Fruit fly (Drosophila melanogaster): ENCODE data around the gene CG11581.
A peak's percentile ranks its signal among the peaks of the same experiment; 100 is the strongest.

Gene CG11581

DNA sequence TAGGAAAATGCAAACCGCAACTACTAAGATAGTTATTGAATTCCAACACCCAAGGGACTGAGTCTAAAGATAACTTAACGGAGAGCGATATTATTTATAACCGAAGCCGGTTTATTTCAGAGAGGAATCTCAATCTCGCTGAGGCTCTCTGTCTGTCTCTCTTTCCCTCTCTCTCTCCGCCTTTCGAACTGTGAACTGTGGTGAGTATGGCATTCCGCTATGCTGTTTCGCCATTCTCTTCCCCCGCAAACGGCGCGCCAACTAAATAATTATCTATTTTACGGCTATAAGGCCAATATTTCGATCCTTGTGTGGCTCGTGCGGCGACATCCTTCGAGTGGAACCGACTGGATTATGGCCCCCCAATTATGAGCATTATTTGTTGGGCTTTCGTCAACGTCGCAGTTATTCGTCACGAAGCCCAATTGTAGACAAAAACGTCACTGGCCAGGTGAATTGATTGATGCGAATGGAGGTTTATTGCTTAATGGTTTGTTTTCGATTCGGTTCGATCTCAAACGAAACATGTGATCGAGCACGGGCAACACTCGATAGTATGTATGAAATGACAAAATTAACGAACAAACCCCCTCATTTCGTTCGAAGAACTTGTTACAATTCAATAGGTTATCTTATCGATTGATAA, 35.5 kb downstream of the CG11581 start:
- TF ChIP-seq pad (GFP tag; optimal IDR thresholded peaks at IDR 0.05) (peak; percentile 48), ovo (GFP tag; optimal IDR thresholded peaks at IDR 0.05) (peak; percentile 52), CG12768 (GFP tag; optimal IDR thresholded peaks at IDR 0.05) (no peak), kay (GFP tag; ENCODE audit: borderline replicate concordance) (peak; percentile 42)

DNA sequence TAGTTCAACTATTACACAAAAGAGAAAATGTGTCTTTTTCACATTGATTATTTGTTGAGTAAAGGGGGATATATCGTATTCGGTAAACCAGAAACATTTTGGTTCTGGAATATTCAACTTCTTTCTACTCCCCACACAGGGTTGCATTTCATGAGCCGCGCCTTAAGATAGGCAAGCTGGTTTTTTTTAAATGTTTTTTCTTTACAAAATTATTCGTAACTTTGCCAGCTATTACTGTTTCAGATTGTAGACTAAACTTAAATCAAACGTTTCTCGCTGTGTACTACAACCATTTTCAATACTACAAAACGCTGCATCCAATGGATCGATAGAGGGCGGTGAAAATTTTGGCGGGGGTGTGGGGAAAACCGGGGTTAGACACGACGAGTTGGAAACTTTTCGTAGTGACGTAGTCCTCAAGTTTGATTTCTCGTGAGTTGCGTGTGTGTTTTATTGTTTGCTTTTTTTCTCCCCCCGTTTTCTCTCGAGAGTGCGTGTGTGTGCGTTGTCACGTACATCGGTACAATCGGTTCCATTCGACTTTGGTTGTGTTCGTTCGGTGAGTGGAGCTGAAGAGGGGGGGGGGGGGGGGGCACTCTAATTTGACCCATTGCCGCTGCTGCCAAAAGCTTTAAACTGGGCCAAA, 36.9 kb downstream of the CG11581 start:
- TF ChIP-seq CG11617 (GFP tag; optimal IDR thresholded peaks at IDR 0.05), result no peak
- TF ChIP-seq tj (GFP tag; optimal IDR thresholded peaks at IDR 0.05), result peak; percentile 35

DNA sequence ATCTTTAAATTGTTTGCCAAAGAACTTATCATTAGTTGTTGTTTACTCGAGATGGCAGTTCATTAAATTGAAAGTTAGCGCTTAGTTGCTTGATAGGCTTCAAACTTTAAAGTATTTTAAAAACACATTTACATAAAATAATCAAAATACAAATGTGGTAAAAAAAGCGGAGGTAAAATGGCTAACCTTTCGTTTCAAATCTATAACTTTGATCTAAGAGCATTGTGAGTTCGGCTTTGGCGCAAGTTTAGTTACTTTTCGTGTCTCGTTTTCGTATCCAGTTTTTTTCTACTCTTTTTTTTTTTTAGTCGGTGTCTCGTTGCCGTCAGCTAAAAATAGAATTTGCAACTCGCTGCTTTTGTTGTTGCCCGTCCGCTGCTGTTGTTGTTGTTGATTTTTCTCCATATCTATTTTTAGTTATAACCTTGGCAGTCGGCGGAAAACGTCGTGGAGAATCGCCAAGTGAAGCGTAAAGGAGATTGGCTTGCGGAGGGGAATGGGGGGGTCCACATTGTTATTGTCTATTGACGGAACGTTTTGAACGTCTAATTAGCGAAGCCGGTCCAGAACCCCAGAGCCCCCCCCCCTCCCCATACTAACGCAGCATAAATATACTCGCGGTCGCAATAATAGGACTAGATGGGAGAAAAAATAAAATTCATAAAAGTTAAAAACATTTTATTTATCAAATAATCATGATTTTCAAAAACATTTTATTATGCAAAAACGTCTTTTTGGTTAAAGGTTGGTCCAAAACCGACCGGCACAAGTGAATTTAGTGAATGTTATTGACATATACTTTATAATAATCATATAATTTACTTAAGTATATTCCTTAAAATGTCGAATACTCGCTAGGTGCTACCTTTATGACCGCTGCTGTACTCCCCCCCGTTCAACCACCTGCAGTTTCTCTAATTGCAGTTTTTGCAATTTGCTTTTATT, 38.1 kb downstream of the CG11581 start:
- TF ChIP-seq CG1620 (GFP tag; optimal IDR thresholded peaks at IDR 0.05), result no peak
- peak; percentile 59 for TF ChIP-seq kay (GFP tag; ENCODE audit: borderline replicate concordance)
- peak; percentile 76 for TF ChIP-seq tj (GFP tag; optimal IDR thresholded peaks at IDR 0.05)
- TF ChIP-seq Mnt (GFP tag; optimal IDR thresholded peaks at IDR 0.05), result no peak
- peak; percentile 88 for TF ChIP-seq CG7045 (GFP tag; optimal IDR thresholded peaks at IDR 0.05)
- peak; percentile 47 for TF ChIP-seq bab1 (GFP tag; optimal IDR thresholded peaks at IDR 0.05)
- no peak for TF ChIP-seq cnc (optimal IDR thresholded peaks at IDR 0.05)
- TF ChIP-seq CG12768 (GFP tag; optimal IDR thresholded peaks at IDR 0.05), result peak; percentile 76
- TF ChIP-seq toe (GFP tag; optimal IDR thresholded peaks at IDR 0.05), result peak; percentile 24
- peak; percentile 33 for TF ChIP-seq CG5204 (GFP tag; optimal IDR thresholded peaks at IDR 0.05)
- peak; percentile 68 for TF ChIP-seq CG11617 (GFP tag; optimal IDR thresholded peaks at IDR 0.05)
- no peak for TF ChIP-seq cic (GFP tag; optimal IDR thresholded peaks at IDR 0.05)
- peak; percentile 56 for TF ChIP-seq Clk (GFP tag; optimal IDR thresholded peaks at IDR 0.05)
- TF ChIP-seq CG33017 (tag; optimal IDR thresholded peaks at IDR 0.05), result peak; percentile 83
- peak; percentile 78 for TF ChIP-seq CG14711 (tag; optimal IDR thresholded peaks at IDR 0.05)
- peak; percentile 64 for TF ChIP-seq pad (GFP tag; optimal IDR thresholded peaks at IDR 0.05)
- TF ChIP-seq Crg-1 (GFP tag; optimal IDR thresholded peaks at IDR 0.05), result no peak
- TF ChIP-seq CG7101 (tag; optimal IDR thresholded peaks at IDR 0.05), result peak; percentile 86
- peak; percentile 7 for TF ChIP-seq ovo (GFP tag; optimal IDR thresholded peaks at IDR 0.05)
- peak; percentile 17 for TF ChIP-seq Hr96 (GFP tag; optimal IDR thresholded peaks at IDR 0.05)

DNA sequence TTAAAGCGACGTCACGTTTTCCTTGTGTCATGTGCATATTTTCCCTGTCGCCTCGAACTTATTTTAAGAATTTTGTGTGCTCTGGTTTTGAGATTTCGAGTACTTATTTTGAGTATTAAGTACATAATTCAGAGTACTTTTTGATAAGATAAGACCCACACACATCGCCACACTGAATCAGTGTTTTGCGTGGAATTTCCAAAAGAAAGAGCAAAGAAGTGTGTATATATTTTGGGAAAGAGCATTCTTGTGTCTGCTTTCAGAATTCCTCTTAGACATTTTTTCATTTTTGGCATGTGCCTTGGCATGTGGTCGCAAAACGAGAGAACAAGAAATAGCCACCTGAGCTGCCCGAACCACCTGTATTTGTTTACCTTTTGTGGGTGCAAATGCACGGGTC, 39.1 kb downstream of the CG11581 start:
- TF ChIP-seq Crg-1 (GFP tag; optimal IDR thresholded peaks at IDR 0.05) (no peak), cic (GFP tag; optimal IDR thresholded peaks at IDR 0.05) (no peak), tj (GFP tag; optimal IDR thresholded peaks at IDR 0.05) (no peak), CG33017 (tag; optimal IDR thresholded peaks at IDR 0.05) (no peak), Clk (GFP tag; optimal IDR thresholded peaks at IDR 0.05) (no peak), CG14711 (tag; optimal IDR thresholded peaks at IDR 0.05) (no peak), CG12768 (GFP tag; optimal IDR thresholded peaks at IDR 0.05) (no peak), CG11617 (GFP tag; optimal IDR thresholded peaks at IDR 0.05) (no peak), CG1620 (GFP tag; optimal IDR thresholded peaks at IDR 0.05) (no peak), CG5204 (GFP tag; optimal IDR thresholded peaks at IDR 0.05) (no peak), Hr96 (GFP tag; optimal IDR thresholded peaks at IDR 0.05) (no peak), bab1 (GFP tag; optimal IDR thresholded peaks at IDR 0.05) (no peak), cnc (optimal IDR thresholded peaks at IDR 0.05) (no peak), kay (GFP tag; ENCODE audit: borderline replicate concordance) (no peak), Mnt (GFP tag; optimal IDR thresholded peaks at IDR 0.05) (no peak), ovo (GFP tag; optimal IDR thresholded peaks at IDR 0.05) (no peak), toe (GFP tag; optimal IDR thresholded peaks at IDR 0.05) (no peak), CG7045 (GFP tag; optimal IDR thresholded peaks at IDR 0.05) (no peak), CG7101 (tag; optimal IDR thresholded peaks at IDR 0.05) (no peak), pad (GFP tag; optimal IDR thresholded peaks at IDR 0.05) (no peak)

DNA sequence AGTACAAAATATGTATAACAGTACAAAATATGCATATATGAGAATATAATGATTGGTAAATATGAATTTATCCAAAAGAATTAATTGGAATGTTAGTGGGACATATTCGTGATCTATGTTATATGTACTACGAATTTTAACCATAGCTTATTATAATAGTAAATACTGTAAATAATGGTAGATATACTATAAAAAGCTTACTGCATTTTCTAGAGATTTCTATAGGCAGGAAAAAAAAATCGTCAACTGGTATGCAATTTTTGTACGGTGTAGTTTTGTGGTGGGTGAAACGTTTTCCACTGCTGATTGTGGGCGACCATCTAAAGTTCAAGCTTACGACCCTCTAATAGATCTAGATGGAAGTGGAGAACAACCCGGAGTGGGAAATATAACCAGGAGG, 40.1 kb downstream of the CG11581 start:
- no peak for TF ChIP-seq CG5204 (GFP tag; optimal IDR thresholded peaks at IDR 0.05)
- TF ChIP-seq CG12768 (GFP tag; optimal IDR thresholded peaks at IDR 0.05), result no peak
- no peak for TF ChIP-seq tj (GFP tag; optimal IDR thresholded peaks at IDR 0.05)
- no peak for TF ChIP-seq cic (GFP tag; optimal IDR thresholded peaks at IDR 0.05)
- TF ChIP-seq Hr96 (GFP tag; optimal IDR thresholded peaks at IDR 0.05), result no peak
- TF ChIP-seq Clk (GFP tag; optimal IDR thresholded peaks at IDR 0.05), result no peak
- no peak for TF ChIP-seq Mnt (GFP tag; optimal IDR thresholded peaks at IDR 0.05)
- no peak for TF ChIP-seq bab1 (GFP tag; optimal IDR thresholded peaks at IDR 0.05)
- no peak for TF ChIP-seq cnc (optimal IDR thresholded peaks at IDR 0.05)

DNA sequence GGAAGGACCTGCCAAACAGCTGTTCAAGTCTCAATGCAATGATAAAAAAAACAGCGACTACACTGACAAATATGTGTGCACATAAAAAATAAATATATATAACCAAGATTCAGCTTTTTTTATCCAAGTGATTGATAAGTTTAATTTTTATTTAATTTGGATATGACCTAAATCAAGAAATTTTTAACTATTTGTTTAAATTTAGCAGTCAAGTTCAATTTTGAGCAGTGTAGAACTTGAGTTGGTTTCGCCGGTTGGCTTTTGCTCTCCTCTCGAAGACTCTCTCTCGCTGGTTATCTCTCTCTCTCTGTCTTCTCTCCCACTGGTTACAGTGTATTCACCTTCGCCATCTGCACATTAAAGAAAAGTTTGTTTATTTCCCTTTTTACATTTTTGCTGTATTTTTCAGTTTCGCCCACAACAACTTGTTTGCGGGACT, 41.3 kb downstream of the CG11581 start:
- TF ChIP-seq CG7101 (tag; optimal IDR thresholded peaks at IDR 0.05), result peak; percentile 83
- peak; percentile 4 for TF ChIP-seq Hr96 (GFP tag; optimal IDR thresholded peaks at IDR 0.05)
- TF ChIP-seq CG1620 (GFP tag; optimal IDR thresholded peaks at IDR 0.05), result peak; percentile 38
- TF ChIP-seq kay (GFP tag; ENCODE audit: borderline replicate concordance), result no peak
- peak; percentile 68 for TF ChIP-seq CG11617 (GFP tag; optimal IDR thresholded peaks at IDR 0.05)
- TF ChIP-seq pad (GFP tag; optimal IDR thresholded peaks at IDR 0.05), result peak; percentile 52
- TF ChIP-seq cic (GFP tag; optimal IDR thresholded peaks at IDR 0.05), result no peak
- no peak for TF ChIP-seq Clk (GFP tag; optimal IDR thresholded peaks at IDR 0.05)
- TF ChIP-seq toe (GFP tag; optimal IDR thresholded peaks at IDR 0.05), result peak; percentile 29
- TF ChIP-seq Crg-1 (GFP tag; optimal IDR thresholded peaks at IDR 0.05), result no peak
- TF ChIP-seq bab1 (GFP tag; optimal IDR thresholded peaks at IDR 0.05), result peak; percentile 92
- TF ChIP-seq Mnt (GFP tag; optimal IDR thresholded peaks at IDR 0.05), result no peak
- TF ChIP-seq tj (GFP tag; optimal IDR thresholded peaks at IDR 0.05), result peak; percentile 23
- peak; percentile 71 for TF ChIP-seq CG7045 (GFP tag; optimal IDR thresholded peaks at IDR 0.05)
- peak; percentile 40 for TF ChIP-seq CG12768 (GFP tag; optimal IDR thresholded peaks at IDR 0.05)
- TF ChIP-seq CG5204 (GFP tag; optimal IDR thresholded peaks at IDR 0.05), result no peak
- TF ChIP-seq CG14711 (tag; optimal IDR thresholded peaks at IDR 0.05), result peak; percentile 86
- TF ChIP-seq ovo (GFP tag; optimal IDR thresholded peaks at IDR 0.05), result no peak
- TF ChIP-seq cnc (optimal IDR thresholded peaks at IDR 0.05), result no peak
- peak; percentile 65 for TF ChIP-seq CG33017 (tag; optimal IDR thresholded peaks at IDR 0.05)
